Fruit fly (Drosophila melanogaster) whole organism, prepupa: ENCODE measurements around the gene CG32772.

ENCODE experiments used
- CG10631 ChIP-seq: fragments of 200-800 bp; sonication (Bioruptor generic); optimal IDR thresholded peaks from 2 replicates; lab custom pipeline; 2016; ENCODE audit warnings: missing biosample characterization, missing genetic modification characterization
- CG10669 ChIP-seq: fragments of 200-800 bp; sonication (Bioruptor generic); optimal IDR thresholded peaks from 3 replicates; lab custom pipeline; 2018; ENCODE audit warnings: missing biosample characterization, mild to moderate bottlenecking, missing genetic modification characterization, moderate library complexity
- CG11294 ChIP-seq: fragments of 200-800 bp; sonication (Bioruptor generic); IDR thresholded peaks from 2 replicates; pipeline ENCODE4 v1.3.6; 2022; ENCODE audit warnings: missing biosample characterization, missing genetic modification characterization
- CG11902 ChIP-seq: fragments of 200-800 bp; sonication (Bioruptor generic); optimal IDR thresholded peaks from 3 replicates; lab custom pipeline; 2016; ENCODE audit warnings: missing biosample characterization, missing genetic modification characterization
- CG15336 ChIP-seq: fragments of 200-800 bp; sonication (Bioruptor generic); IDR thresholded peaks from 2 replicates; pipeline ENCODE4 v1.3.6; 2022; ENCODE audit warnings: missing biosample characterization, missing genetic modification characterization
- CG1621 ChIP-seq: fragments of 200-800 bp; sonication (Bioruptor generic); optimal IDR thresholded peaks from 3 replicates; lab custom pipeline; 2018; ENCODE audit warnings: missing biosample characterization, mild to moderate bottlenecking, missing genetic modification characterization
- CG3032 ChIP-seq: fragments of 200-800 bp; optimal IDR thresholded peaks from 2 replicates; lab custom pipeline; 2019; ENCODE audit warnings: missing biosample characterization, mild to moderate bottlenecking, missing genetic modification characterization, moderate library complexity
- CG31627 ChIP-seq: fragments of 200-800 bp; sonication (Bioruptor generic); optimal IDR thresholded peaks from 3 replicates; lab custom pipeline; 2016; ENCODE audit warnings: missing biosample characterization, missing genetic modification characterization
- CG34406 ChIP-seq: fragments of 200-800 bp; sonication (Bioruptor generic); optimal IDR thresholded peaks from 3 replicates; lab custom pipeline; 2016; ENCODE audit warnings: missing biosample characterization, missing genetic modification characterization
- CG3919 ChIP-seq: fragments of 200-800 bp; sonication (Bioruptor generic); optimal IDR thresholded peaks from 3 replicates; lab custom pipeline; 2016; ENCODE audit warnings: missing biosample characterization, missing genetic modification characterization
- CG4318 ChIP-seq: fragments of 200-800 bp; sonication (Bioruptor generic); optimal IDR thresholded peaks from 3 replicates; lab custom pipeline; 2017; ENCODE audit warnings: missing biosample characterization, mild to moderate bottlenecking, missing genetic modification characterization
- CG6163 ChIP-seq: fragments of 200-800 bp; sonication (Bioruptor generic); IDR thresholded peaks from 3 replicates; pipeline ENCODE4 v1.3.6; 2022; ENCODE audit warnings: missing biosample characterization, missing genetic modification characterization
- CG6276 ChIP-seq: fragments of 200-800 bp; sonication (Bioruptor generic); optimal IDR thresholded peaks from 2 replicates; lab custom pipeline; 2017; ENCODE audit warnings: missing biosample characterization, mild to moderate bottlenecking, missing genetic modification characterization
- CG6792 ChIP-seq: fragments of 200-800 bp; sonication (Bioruptor generic); optimal IDR thresholded peaks from 3 replicates; lab custom pipeline; 2016; ENCODE audit warnings: missing biosample characterization, missing genetic modification characterization
- CG6808 ChIP-seq: fragments of 200-800 bp; sonication (Bioruptor generic); optimal IDR thresholded peaks from 3 replicates; lab custom pipeline; 2017; ENCODE audit warnings: missing biosample characterization, missing genetic modification characterization, mild to moderate bottlenecking, moderate library complexity, missing genetic modification reagents
- CG6854 ChIP-seq: fragments of 200-800 bp; sonication (Bioruptor generic); optimal IDR thresholded peaks from 2 replicates; lab custom pipeline; 2017; ENCODE audit warnings: missing biosample characterization, mild to moderate bottlenecking, missing genetic modification characterization
- CG8119 ChIP-seq: fragments of 200-800 bp; sonication (Bioruptor generic); IDR thresholded peaks from 3 replicates; pipeline ENCODE4 v1.3.6; 2022; ENCODE audit warnings: missing biosample characterization, missing genetic modification characterization
- CG8632 ChIP-seq: fragments of 200-800 bp; sonication (Bioruptor generic); optimal IDR thresholded peaks from 3 replicates; lab custom pipeline; 2016; ENCODE audit warnings: missing biosample characterization, missing genetic modification characterization
- Eip75B ChIP-seq: fragments of 200-800 bp; sonication (Bioruptor generic); optimal IDR thresholded peaks from 3 replicates; lab custom pipeline; 2016; ENCODE audit warnings: missing biosample characterization, missing genetic modification characterization
- Eip78C ChIP-seq: fragments of 200-800 bp; sonication (Bioruptor generic); peaks from one replicate; lab custom pipeline; 2016; ENCODE audit warnings: missing biosample characterization, missing genetic modification characterization
- Eip93F ChIP-seq: fragments of 200-800 bp; sonication (Bioruptor generic); optimal IDR thresholded peaks from 2 replicates; lab custom pipeline; 2016; ENCODE audit warnings: missing biosample characterization, mild to moderate bottlenecking, missing genetic modification characterization
- Ets21C ChIP-seq: fragments of 200-800 bp; sonication (Bioruptor generic); optimal IDR thresholded peaks from 3 replicates; lab custom pipeline; 2016; ENCODE audit warnings: missing biosample characterization, missing genetic modification characterization
- Gug ChIP-seq: fragments of 200-800 bp; sonication (Bioruptor generic); IDR thresholded peaks from 2 replicates; pipeline ENCODE4 v1.3.6; 2022; ENCODE audit warnings: missing biosample characterization, missing genetic modification characterization
- Hr38 ChIP-seq: sonication (Bioruptor generic); optimal IDR thresholded peaks from 2 replicates; lab custom pipeline; 2016; ENCODE audit warnings: missing biosample characterization, missing genetic modification characterization
- Hr4 ChIP-seq: fragments of 200-800 bp; sonication (Bioruptor generic); optimal IDR thresholded peaks from 3 replicates; lab custom pipeline; 2016; ENCODE audit warnings: missing biosample characterization, missing genetic modification characterization
- Lpt ChIP-seq: fragments of 200-800 bp; sonication (Bioruptor generic); optimal IDR thresholded peaks from 3 replicates; lab custom pipeline; 2016; ENCODE audit warnings: missing biosample characterization, missing genetic modification characterization
- Met ChIP-seq: fragments of 200-800 bp; sonication (Bioruptor generic); optimal IDR thresholded peaks from 3 replicates; lab custom pipeline; 2016; ENCODE audit warnings: missing biosample characterization, missing genetic modification characterization
- OdsH ChIP-seq: fragments of 200-800 bp; sonication (Bioruptor generic); optimal IDR thresholded peaks from 3 replicates; lab custom pipeline; 2016; ENCODE audit warnings: missing biosample characterization, missing genetic modification characterization
- Sox102F ChIP-seq: fragments of 200-800 bp; sonication (Bioruptor generic); optimal IDR thresholded peaks from 2 replicates; lab custom pipeline; 2016; ENCODE audit warnings: missing biosample characterization, mild to moderate bottlenecking, missing genetic modification characterization
- Sox14 ChIP-seq: fragments of 200-800 bp; sonication (Bioruptor generic); optimal IDR thresholded peaks from 3 replicates; lab custom pipeline; 2016; ENCODE audit warnings: missing biosample characterization, missing genetic modification characterization
- Sox15 ChIP-seq: fragments of 200-800 bp; sonication (Bioruptor generic); optimal IDR thresholded peaks from 3 replicates; lab custom pipeline; 2016; ENCODE audit warnings: missing biosample characterization, missing genetic modification characterization
- achi ChIP-seq: fragments of 200-800 bp; sonication (Bioruptor generic); optimal IDR thresholded peaks from 3 replicates; lab custom pipeline; 2016; ENCODE audit warnings: missing biosample characterization, missing genetic modification characterization
- acj6 ChIP-seq: fragments of 200-800 bp; sonication (Bioruptor generic); optimal IDR thresholded peaks from 3 replicates; lab custom pipeline; 2016; ENCODE audit warnings: missing biosample characterization, missing genetic modification characterization
- cyc ChIP-seq: fragments of 200-800 bp; sonication (Bioruptor generic); optimal IDR thresholded peaks from 3 replicates; lab custom pipeline; 2016; ENCODE audit warnings: missing biosample characterization, missing genetic modification characterization
- dac ChIP-seq: fragments of 200-800 bp; sonication (Bioruptor generic); optimal IDR thresholded peaks from 2 replicates; lab custom pipeline; 2017; ENCODE audit warnings: missing biosample characterization, mild to moderate bottlenecking, missing genetic modification characterization
- dsx ChIP-seq: fragments of 200-800 bp; optimal IDR thresholded peaks from 3 replicates; lab custom pipeline; 2019; ENCODE audit warnings: missing biosample characterization, mild to moderate bottlenecking, missing genetic modification characterization, moderate library complexity; ENCODE audit not compliant: poor library complexity, severe bottlenecking
- eg ChIP-seq: fragments of 200-800 bp; sonication (Bioruptor generic); IDR thresholded peaks from 3 replicates; pipeline ENCODE4 v1.3.6; 2022; ENCODE audit warnings: missing biosample characterization, missing genetic modification characterization
- fd85E ChIP-seq: fragments of 200-800 bp; sonication (Bioruptor generic); optimal IDR thresholded peaks from 3 replicates; lab custom pipeline; 2016; ENCODE audit warnings: missing biosample characterization, missing genetic modification characterization
- fkh ChIP-seq: fragments of 200-800 bp; sonication (Bioruptor generic); optimal IDR thresholded peaks from 3 replicates; lab custom pipeline; 2017; ENCODE audit warnings: missing biosample characterization, mild to moderate bottlenecking, missing genetic modification characterization, moderate library complexity
- lz ChIP-seq: fragments of 200-800 bp; sonication (Bioruptor generic); optimal IDR thresholded peaks from 3 replicates; lab custom pipeline; 2016; ENCODE audit warnings: missing biosample characterization, missing genetic modification characterization
- net ChIP-seq: fragments of 200-800 bp; sonication (Bioruptor generic); optimal IDR thresholded peaks from 3 replicates; lab custom pipeline; 2016; ENCODE audit warnings: missing biosample characterization, missing genetic modification characterization
- pdm3 ChIP-seq: fragments of 200-800 bp; sonication (Bioruptor generic); optimal IDR thresholded peaks from 3 replicates; lab custom pipeline; 2016; ENCODE audit warnings: missing biosample characterization, missing genetic modification characterization
- salr ChIP-seq, 2 experiments: fragments of 200-800 bp; sonication (Bioruptor generic); optimal IDR thresholded peaks; 3 replicates each; lab custom pipeline; 2016 to 2018; ENCODE audit warnings: missing biosample characterization in 2 of 2, missing genetic modification characterization in 2 of 2, mild to moderate bottlenecking in 1 of 2
- ss ChIP-seq, 2 experiments: fragments of 200-800 bp; sonication (Bioruptor generic); optimal IDR thresholded peaks; 2 replicates in 1 of 2; 3 replicates in 1 of 2; lab custom pipeline; 2017 to 2018; ENCODE audit warnings: mild to moderate bottlenecking in 2 of 2, missing biosample characterization in 2 of 2, missing genetic modification characterization in 2 of 2, moderate library complexity in 1 of 2
- svp ChIP-seq: fragments of 200-800 bp; sonication (Bioruptor generic); peaks from one replicate; lab custom pipeline; 2016; ENCODE audit warnings: missing biosample characterization, missing genetic modification characterization
- vri ChIP-seq: fragments of 200-800 bp; sonication (Bioruptor generic); optimal IDR thresholded peaks from 3 replicates; lab custom pipeline; 2016; ENCODE audit warnings: missing biosample characterization, mild to moderate bottlenecking, missing genetic modification characterization

The CG32772 gene

DNA sequence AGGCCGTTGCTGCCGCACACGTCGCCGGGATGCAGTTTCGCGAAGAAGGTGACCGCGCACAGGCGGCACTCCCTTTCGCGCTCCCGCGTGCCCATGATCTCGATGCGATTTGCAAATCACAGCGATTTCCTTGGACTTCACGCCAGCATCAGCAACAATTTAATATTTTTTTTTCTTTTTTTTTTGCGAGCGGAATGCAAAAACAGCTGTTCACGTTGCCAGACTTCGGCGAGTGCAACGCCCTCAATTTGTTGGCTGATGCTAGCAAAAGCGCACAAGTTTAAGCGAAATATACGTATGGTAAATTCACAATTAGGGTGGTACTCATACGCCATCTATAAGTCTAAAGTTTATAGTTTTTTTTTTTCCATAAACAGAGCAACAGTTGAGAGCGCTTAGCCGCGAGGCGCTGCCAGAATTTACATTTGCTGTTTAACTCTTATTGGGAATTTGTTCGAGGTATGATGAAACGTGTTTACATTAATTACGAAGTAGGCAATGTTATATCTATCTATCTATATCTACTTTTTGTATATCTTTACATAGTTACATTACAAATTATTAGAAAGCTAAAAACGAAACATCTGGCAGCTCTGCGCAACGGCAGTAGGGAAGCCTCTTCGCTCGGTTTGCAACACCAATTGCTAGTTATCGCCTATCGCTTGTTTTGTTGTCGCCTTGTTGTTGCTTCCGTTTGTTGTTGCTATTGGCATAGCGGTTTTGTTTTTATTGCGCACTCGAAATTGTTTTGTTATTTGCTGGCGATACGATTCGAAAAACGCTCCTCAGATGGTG, 9.5 kb downstream of the CG32772 start, which contains the start of the genes CG4041 and Hgsnat (continued):
- no peak for TF ChIP-seq Hr38 (GFP tag; lab: Kevin White, UChicago)
- no peak for TF ChIP-seq Eip93F (GFP tag; lab: Kevin White, UChicago)
- no peak for TF ChIP-seq CG1621 (tag; lab: Kevin White, UChicago)
- peak; percentile 58 for TF ChIP-seq dsx (GFP tag; lab: Kevin White, UChicago)
- peak; percentile 45 for TF ChIP-seq OdsH (GFP tag; lab: Kevin White, UChicago)
- no peak for TF ChIP-seq CG15336 (GFP tag; lab: Robert Waterston, UW)
- TF ChIP-seq CG3919 (GFP tag; lab: Kevin White, UChicago), result no peak
- peak; percentile 46 for TF ChIP-seq Sox14
- TF ChIP-seq CG10669 (GFP tag; lab: Kevin White, UChicago), result peak; percentile 6
- no peak for TF ChIP-seq fkh (GFP tag; lab: Kevin White, UChicago)
- TF ChIP-seq CG3032 (tag; lab: Kevin White, UChicago), result no peak
- TF ChIP-seq CG31627 (GFP tag; lab: Kevin White, UChicago), result peak; percentile 34
- no peak for TF ChIP-seq CG11902 (GFP tag; lab: Kevin White, UChicago)
- peak; percentile 21 for TF ChIP-seq CG34406 (GFP tag; lab: Kevin White, UChicago)
- TF ChIP-seq acj6 (GFP tag; lab: Kevin White, UChicago), result peak; percentile 37
- peak; percentile 15 for TF ChIP-seq Sox102F (GFP tag; lab: Kevin White, UChicago)
- peak; percentile 77 for TF ChIP-seq svp (GFP tag; lab: Kevin White, UChicago)
- no peak for TF ChIP-seq CG4318 (GFP tag; lab: Kevin White, UChicago)
- TF ChIP-seq ss (GFP tag; optimal IDR thresholded peaks at IDR 0.05; lab: Kevin White, UChicago), result no peak
- TF ChIP-seq achi (GFP tag; lab: Kevin White, UChicago), result peak; percentile 43
- TF ChIP-seq vri (GFP tag; lab: Kevin White, UChicago), result peak; percentile 8
- no peak for TF ChIP-seq Ets21C
- TF ChIP-seq salr (GFP tag; optimal IDR thresholded peaks at IDR 0.05; lab: Kevin White, UChicago), result no peak
- TF ChIP-seq Hr4, result peak; percentile 15
- 0 out of 3 replicates have a peak, but pooled peaks have one; percentile 3 for TF ChIP-seq eg
- peak; percentile 69 for TF ChIP-seq Eip78C (GFP tag; lab: Kevin White, UChicago)
- TF ChIP-seq CG10631 (GFP tag; lab: Kevin White, UChicago), result peak; percentile 44
- TF ChIP-seq CG11294 (GFP tag; lab: Robert Waterston, UW), result no peak
- TF ChIP-seq lz, result no peak
- peak; percentile 33 for TF ChIP-seq Eip75B
- TF ChIP-seq CG6276, result no peak
- no peak for TF ChIP-seq CG6808 (GFP tag; lab: Kevin White, UChicago)
- TF ChIP-seq net, result no peak
- TF ChIP-seq dac (GFP tag; lab: Kevin White, UChicago), result no peak

DNA sequence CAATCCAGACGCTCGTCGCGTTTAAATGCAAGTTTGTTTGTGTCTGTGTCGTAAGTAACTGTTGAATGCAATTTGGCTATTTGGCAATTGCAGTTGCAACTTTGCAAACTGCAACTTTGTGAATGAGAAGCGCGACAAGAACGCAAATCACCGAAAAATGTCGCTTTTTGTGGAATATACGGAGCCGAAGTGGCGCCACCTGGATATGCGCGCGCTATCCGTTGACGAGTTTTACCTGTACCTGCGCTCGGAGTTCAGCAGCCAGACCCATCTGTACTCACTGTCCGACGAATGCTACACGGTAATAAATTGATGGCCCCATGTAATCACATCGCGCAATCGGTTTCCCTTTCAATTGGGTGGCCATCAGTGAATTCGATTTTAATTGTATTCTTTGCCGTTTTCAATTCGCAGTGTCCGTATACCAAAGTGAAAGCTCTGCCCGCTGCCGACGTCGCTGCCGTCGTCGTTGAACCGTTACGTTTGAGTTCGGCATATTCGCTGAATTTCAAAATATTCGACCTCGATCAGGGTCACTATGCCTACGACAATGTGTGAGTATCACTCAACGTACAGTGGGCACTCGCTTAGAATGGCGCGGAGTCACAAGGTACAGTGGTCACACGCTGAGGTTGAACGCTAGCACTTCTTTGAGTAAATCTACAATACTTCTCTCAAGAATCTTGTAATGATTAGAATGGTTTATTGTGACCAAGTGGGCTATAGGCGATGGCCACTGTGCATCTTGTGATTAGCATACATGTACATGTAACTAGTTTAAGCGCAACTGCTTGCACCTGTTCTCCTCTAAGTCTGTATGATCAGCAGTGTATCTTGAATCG, 10.4 kb downstream of the CG32772 start:
- TF ChIP-seq Eip75B (peak; percentile 86), lz (peak; percentile 45), Gug (GFP tag; lab: Robert Waterston, UW) (peak; percentile 89), CG6163 (GFP tag; lab: Robert Waterston, UW) (peak; percentile 95), Sox15 (GFP tag; lab: Kevin White, UChicago) (peak; percentile 87), fd85E (GFP tag; lab: Kevin White, UChicago) (peak; percentile 44), CG6276 (peak; percentile 81), Hr38 (GFP tag; lab: Kevin White, UChicago) (no peak), CG6854 (GFP tag; lab: Kevin White, UChicago) (no peak), CG6808 (GFP tag; lab: Kevin White, UChicago) (peak; percentile 73), eg (peak; percentile 95), CG8632 (peak; percentile 81), Met (GFP tag; lab: Kevin White, UChicago) (peak; percentile 60), pdm3 (GFP tag; lab: Kevin White, UChicago) (peak; percentile 91), CG3919 (GFP tag; lab: Kevin White, UChicago) (peak; percentile 89), CG8119 (GFP tag; lab: Robert Waterston, UW) (peak; percentile 85), Eip93F (GFP tag; lab: Kevin White, UChicago) (no peak), CG11902 (GFP tag; lab: Kevin White, UChicago) (peak; percentile 85), acj6 (GFP tag; lab: Kevin White, UChicago) (peak; percentile 86), cyc (GFP tag; lab: Kevin White, UChicago) (peak; percentile 69), Lpt (GFP tag; lab: Kevin White, UChicago) (peak; percentile 78), achi (GFP tag; lab: Kevin White, UChicago) (peak; percentile 82), Eip78C (GFP tag; lab: Kevin White, UChicago) (peak; percentile 92), ss (GFP tag; optimal IDR thresholded peaks at IDR 0.05; lab: Kevin White, UChicago) (peak; percentile 59 to 81), CG6792 (peak; percentile 82), Ets21C (peak; percentile 32), svp (GFP tag; lab: Kevin White, UChicago) (peak; percentile 91)
